Worm (Caenorhabditis elegans) whole organism, L2 larva: ENCODE data around the gene C01B10.44.

ENCODE experiments used
- R02D3.7 ChIP-seq: fragments of 150-350 bp; optimal IDR thresholded peaks from 2 replicates; lab custom pipeline; 2014; ENCODE audit warnings: missing biosample characterization, missing genetic modification characterization
- ZK546.5 ChIP-seq: sonication (generic microtip); optimal IDR thresholded peaks from 2 replicates; lab custom pipeline; 2017; ENCODE audit warnings: missing biosample characterization, missing genetic modification characterization
- ceh-82 ChIP-seq: fragments of 150-350 bp; optimal IDR thresholded peaks from 2 replicates; lab custom pipeline; 2014; ENCODE audit warnings: missing biosample characterization, missing genetic modification characterization
- crh-2 ChIP-seq: sonication (generic microtip); optimal IDR thresholded peaks from 2 replicates; lab custom pipeline; 2017; ENCODE audit warnings: missing biosample characterization, missing genetic modification characterization
- elt-3 ChIP-seq: sonication (generic microtip); optimal IDR thresholded peaks from 2 replicates; lab custom pipeline; 2017; ENCODE audit warnings: missing biosample characterization, missing genetic modification characterization
- lin-13 ChIP-seq: fragments of 150-350 bp; optimal IDR thresholded peaks from 2 replicates; lab custom pipeline; 2014; ENCODE audit warnings: missing biosample characterization, missing genetic modification reagents, missing genetic modification characterization
- lin-39 ChIP-seq: fragments of 150-350 bp; optimal IDR thresholded peaks from 2 replicates; lab custom pipeline; 2014; ENCODE audit warnings: missing biosample characterization, missing genetic modification reagents, missing genetic modification characterization
- mdl-1 ChIP-seq, 2 experiments: fragments of 150-350 bp in 1 of 2; sonication (generic microtip) in 1 of 2; optimal IDR thresholded peaks; 2 replicates each; lab custom pipeline; 2017; ENCODE audit warnings: missing biosample characterization in 2 of 2, missing genetic modification characterization in 2 of 2
- nhr-12 ChIP-seq: fragments of 150-350 bp; optimal IDR thresholded peaks from 2 replicates; lab custom pipeline; 2014; ENCODE audit warnings: missing biosample characterization, missing genetic modification characterization
- nhr-21 ChIP-seq: fragments of 150-350 bp; optimal IDR thresholded peaks from 2 replicates; lab custom pipeline; 2014; ENCODE audit warnings: missing biosample characterization, missing genetic modification characterization
- nhr-237 ChIP-seq: fragments of 150-350 bp; optimal IDR thresholded peaks from 2 replicates; lab custom pipeline; 2014; ENCODE audit warnings: missing biosample characterization, missing genetic modification characterization
- skn-1 ChIP-seq: sonication (generic microtip); optimal IDR thresholded peaks from 2 replicates; lab custom pipeline; 2017; ENCODE audit warnings: missing biosample characterization, missing genetic modification characterization
- snpc-4 ChIP-seq: fragments of 150-350 bp; optimal IDR thresholded peaks from 2 replicates; lab custom pipeline; 2014; ENCODE audit warnings: missing biosample characterization, missing genetic modification characterization
- unc-39 ChIP-seq: fragments of 150-350 bp; optimal IDR thresholded peaks from 2 replicates; lab custom pipeline; 2014; ENCODE audit warnings: missing biosample characterization, missing genetic modification characterization

DNA sequence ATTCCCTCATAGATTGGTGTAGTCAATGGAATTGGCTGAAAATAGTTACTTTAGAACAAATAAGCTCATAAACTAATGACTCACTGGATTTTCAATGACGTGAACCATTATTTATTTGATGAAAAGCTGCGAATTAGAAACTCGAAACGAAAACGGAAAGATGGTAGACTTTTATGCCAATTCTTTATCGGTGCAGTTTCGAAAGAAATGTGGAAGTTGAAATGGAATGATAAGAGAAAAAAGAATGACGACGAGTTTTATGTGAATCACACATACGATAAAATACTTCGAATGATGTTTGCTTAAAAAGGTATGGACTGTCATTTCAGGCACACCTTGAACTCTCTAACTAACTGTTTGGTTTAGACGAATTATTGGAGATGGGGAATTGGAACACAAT is 33.5 kb upstream of the C01B10.44 start, which contains the start of the genes lec-11 and irld-7:
- no peak for TF ChIP-seq lin-13
- no peak for TF ChIP-seq mdl-1 (tag; optimal IDR thresholded peaks at IDR 0.05; lab: Kevin White, UChicago)
- TF ChIP-seq elt-3 (tag; lab: Kevin White, UChicago) = no peak
- TF ChIP-seq ZK546.5 = no peak
- TF ChIP-seq crh-2 (tag; lab: Kevin White, UChicago) = no peak
- TF ChIP-seq snpc-4 (tag; lab: Kevin White, UChicago) = no peak
- TF ChIP-seq nhr-12 (tag; lab: Kevin White, UChicago) = no peak
- TF ChIP-seq nhr-21 (tag; lab: Kevin White, UChicago) = no peak
- TF ChIP-seq skn-1 (tag; lab: Kevin White, UChicago) = no peak
- TF ChIP-seq lin-39 (tag; lab: Kevin White, UChicago) = no peak
- TF ChIP-seq nhr-237 (tag; lab: Kevin White, UChicago) = no peak
- TF ChIP-seq ceh-82 (tag; lab: Kevin White, UChicago) = no peak
- no peak for TF ChIP-seq R02D3.7 (tag; lab: Kevin White, UChicago)
- no peak for TF ChIP-seq unc-39 (tag; lab: Kevin White, UChicago)
